Fruit fly (Drosophila melanogaster) whole organism, pupa: ENCODE measurements around the gene Usp2.

Experiments used
- CG10348 ChIP-seq: fragments of 200-800 bp; sonication (Bioruptor generic); IDR thresholded peaks from 2 replicates; pipeline ENCODE4 v1.3.6; 2022; ENCODE audit warnings: missing biosample characterization, missing genetic modification characterization
- CG12605 ChIP-seq: fragments of 200-800 bp; sonication (Bioruptor generic); IDR thresholded peaks from 2 replicates; pipeline ENCODE4 v1.3.6; 2022; ENCODE audit warnings: missing biosample characterization, missing genetic modification characterization
- CG13204 ChIP-seq: fragments of 200-800 bp; sonication (Bioruptor generic); optimal IDR thresholded peaks from 2 replicates; lab custom pipeline; 2018; ENCODE audit warnings: missing biosample characterization, mild to moderate bottlenecking, missing genetic modification characterization, moderate library complexity
- CG14655 ChIP-seq: fragments of 200-800 bp; sonication (Bioruptor generic); optimal IDR thresholded peaks from 3 replicates; lab custom pipeline; 2017; ENCODE audit warnings: mild to moderate bottlenecking, missing biosample characterization, missing genetic modification reagents, missing genetic modification characterization
- CG15710 ChIP-seq: fragments of 200-800 bp; sonication (Bioruptor generic); optimal IDR thresholded peaks from 2 replicates; lab custom pipeline; 2018; ENCODE audit warnings: missing biosample characterization, mild to moderate bottlenecking, missing genetic modification characterization, moderate library complexity
- CG32121 ChIP-seq: fragments of 200-800 bp; sonication (Bioruptor generic); IDR thresholded peaks from 2 replicates; pipeline ENCODE4 v1.3.6; 2022; ENCODE audit warnings: missing biosample characterization, missing genetic modification characterization
- CG34367 ChIP-seq: fragments of 200-800 bp; sonication (Bioruptor generic); optimal IDR thresholded peaks from 2 replicates; lab custom pipeline; 2018; ENCODE audit warnings: missing biosample characterization, mild to moderate bottlenecking, missing genetic modification characterization
- CG4496 ChIP-seq: fragments of 200-800 bp; sonication (Bioruptor generic); IDR thresholded peaks from 3 replicates; pipeline ENCODE4 v1.3.6; 2022; ENCODE audit warnings: missing biosample characterization, missing genetic modification characterization
- CG8159 ChIP-seq: fragments of 200-800 bp; sonication (Bioruptor generic); optimal IDR thresholded peaks from 3 replicates; lab custom pipeline; 2018; ENCODE audit warnings: missing biosample characterization, mild to moderate bottlenecking, missing genetic modification characterization, moderate library complexity
- CG8301 ChIP-seq: fragments of 200-800 bp; sonication (Bioruptor generic); optimal IDR thresholded peaks from 2 replicates; lab custom pipeline; 2018; ENCODE audit warnings: missing biosample characterization, mild to moderate bottlenecking, missing genetic modification characterization
- CG9948 ChIP-seq: fragments of 200-800 bp; sonication (Bioruptor generic); optimal IDR thresholded peaks from 2 replicates; lab custom pipeline; 2018; ENCODE audit warnings: missing biosample characterization, mild to moderate bottlenecking, missing genetic modification characterization, moderate library complexity
- D1 ChIP-seq: fragments of 200-800 bp; sonication (Bioruptor generic); optimal IDR thresholded peaks from 2 replicates; lab custom pipeline; 2018; ENCODE audit warnings: missing biosample characterization, mild to moderate bottlenecking, missing genetic modification characterization, moderate library complexity
- EcR ChIP-seq: fragments of 200-800 bp; sonication (Bioruptor generic); optimal IDR thresholded peaks from 3 replicates; lab custom pipeline; 2019; ENCODE audit warnings: missing biosample characterization, missing genetic modification characterization, mild to moderate bottlenecking, moderate library complexity, missing genetic modification reagents
- Ets98B ChIP-seq: fragments of 200-800 bp; sonication (Bioruptor generic); IDR thresholded peaks from 2 replicates; pipeline ENCODE4 v1.3.6; 2022; ENCODE audit warnings: missing biosample characterization, missing genetic modification characterization
- Pif1A ChIP-seq: fragments of 200-800 bp; sonication (Bioruptor generic); optimal IDR thresholded peaks from 3 replicates; lab custom pipeline; 2016; ENCODE audit warnings: missing biosample characterization, missing genetic modification characterization
- Pif1B ChIP-seq: fragments of 200-800 bp; sonication (Bioruptor generic); optimal IDR thresholded peaks from 3 replicates; lab custom pipeline; 2016; ENCODE audit warnings: missing biosample characterization, missing genetic modification characterization
- Snoo ChIP-seq: fragments of 200-800 bp; sonication (Bioruptor generic); optimal IDR thresholded peaks from 3 replicates; lab custom pipeline; 2017; ENCODE audit warnings: missing biosample characterization, mild to moderate bottlenecking, missing genetic modification characterization, inconsistent platforms
- fd96Ca ChIP-seq: fragments of 200-800 bp; sonication (Bioruptor generic); IDR thresholded peaks from 3 replicates; pipeline ENCODE4 v1.3.6; 2022; ENCODE audit warnings: missing biosample characterization, missing genetic modification characterization
- gl ChIP-seq: fragments of 200-800 bp; sonication (Bioruptor generic); optimal IDR thresholded peaks from 2 replicates; lab custom pipeline; 2018; ENCODE audit warnings: missing biosample characterization, mild to moderate bottlenecking, missing genetic modification characterization
- rn ChIP-seq: fragments of 200-800 bp; sonication (Bioruptor generic); IDR thresholded peaks from 2 replicates; pipeline ENCODE4 v1.3.6; 2022; ENCODE audit warnings: missing biosample characterization, missing genetic modification characterization

Usp2 gene

dm6 chrX:22455509-22456179, at the start of gene Usp2:
TSS of gene Usp2 (plus strand) at chrX:22455803.
- TF ChIP-seq Pif1B (GFP tag; lab: Kevin White, UChicago) (no peak), CG9948 (tag; lab: Kevin White, UChicago) (no peak), CG10348 (GFP tag; lab: Robert Waterston, UW) (no peak), CG13204 (GFP tag; lab: Kevin White, UChicago) (no peak), rn (GFP tag; lab: Robert Waterston, UW) (0 out of 2 replicates have a peak, but pooled peaks have one; percentile 4), CG8301 (tag; lab: Kevin White, UChicago) (peak; percentile 11)

dm6 chrX:22432929-22433605, 22.5 kb upstream of the Usp2 start:
- TF ChIP-seq Pif1B (GFP tag; lab: Kevin White, UChicago), result peak; percentile 78

DNA sequence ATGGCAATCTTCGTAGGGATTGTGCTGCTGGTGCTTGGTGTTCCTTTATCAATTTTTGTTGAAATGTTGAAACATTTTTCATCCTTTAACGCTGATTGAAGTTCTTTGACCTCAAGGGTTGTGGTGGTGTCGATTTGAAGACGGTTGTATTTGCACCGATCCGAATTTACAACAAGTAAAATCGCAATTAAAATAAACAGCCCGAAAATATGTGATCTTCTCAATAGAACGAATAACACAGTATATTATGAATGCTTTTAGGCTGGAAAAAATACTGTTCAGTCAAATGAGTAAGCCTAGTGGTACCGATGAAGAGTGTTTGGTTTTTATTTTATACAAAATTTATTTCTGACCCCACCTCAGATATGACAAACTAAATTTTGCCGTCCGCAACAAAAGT, 12.6 kb upstream of the Usp2 start:
- TF ChIP-seq CG8159 (tag; lab: Kevin White, UChicago) (no peak), EcR (GFP tag; lab: Kevin White, UChicago) (peak; percentile 66)

- TF ChIP-seq rn (GFP tag; lab: Robert Waterston, UW) (no peak), CG12605 (GFP tag; lab: Robert Waterston, UW) (no peak), D1 (tag; lab: Kevin White, UChicago) (no peak), CG15710 (no peak), CG32121 (GFP tag; lab: Robert Waterston, UW) (no peak), CG4496 (GFP tag; lab: Robert Waterston, UW) (no peak), CG34367 (tag; lab: Kevin White, UChicago) (no peak), CG14655 (GFP tag; lab: Kevin White, UChicago) (no peak), Pif1A (GFP tag; lab: Kevin White, UChicago) (no peak), Snoo (tag; lab: Kevin White, UChicago) (no peak)
Observed at dm6 chrX:22443518-22443917, 12.1 kb upstream of the Usp2 start.

DNA sequence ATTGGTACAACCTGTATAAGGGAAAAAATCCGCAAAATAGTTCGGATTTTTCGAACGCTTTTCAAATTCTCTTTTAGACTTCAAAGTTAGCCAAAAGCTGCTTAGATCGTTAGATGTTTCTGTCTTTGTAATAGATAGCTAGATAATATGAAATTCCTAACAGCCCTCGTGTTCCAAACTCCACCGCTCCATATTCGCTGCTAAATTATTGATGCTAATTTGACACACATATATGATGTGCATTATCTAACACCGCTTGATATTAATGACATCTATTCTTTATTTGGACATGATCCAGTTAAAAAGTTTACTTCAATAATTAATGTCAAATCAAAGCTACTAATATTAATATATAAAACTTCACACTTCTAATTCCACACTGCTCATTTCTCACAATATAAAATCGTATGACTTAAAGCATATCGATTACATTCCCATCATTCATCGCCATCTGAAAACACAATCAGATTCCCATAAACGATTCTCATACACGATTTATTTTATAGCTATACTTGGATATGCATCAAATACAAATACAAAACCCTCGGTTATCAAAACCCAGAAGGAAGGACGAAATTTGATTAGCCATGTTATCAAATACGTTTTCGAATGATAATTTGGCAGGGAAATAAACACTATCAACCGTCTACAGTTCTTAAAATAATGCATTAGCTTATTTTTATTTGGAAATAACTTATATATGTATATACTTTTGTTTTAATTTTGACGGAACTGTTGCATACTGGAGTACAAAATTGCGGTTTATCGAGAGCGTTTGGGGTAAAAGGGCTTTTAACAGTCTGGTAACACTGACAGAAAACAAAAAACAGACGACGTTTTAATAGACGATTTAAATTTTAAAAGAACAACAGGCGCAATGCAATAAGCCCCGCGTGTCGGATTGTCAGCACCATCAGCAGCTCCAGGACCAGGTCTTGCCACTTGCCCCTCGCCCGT, 11.4 kb upstream of the Usp2 start, which contains the start of gene CG14621:
CG14621 (plus strand) TSS at position 274 of the 957 bp plus-strand sequence.
- TF ChIP-seq Pif1A (GFP tag; lab: Kevin White, UChicago), result no peak
- no peak for TF ChIP-seq CG12605 (GFP tag; lab: Robert Waterston, UW)
- TF ChIP-seq CG32121 (GFP tag; lab: Robert Waterston, UW), result no peak
- no peak for TF ChIP-seq rn (GFP tag; lab: Robert Waterston, UW)
- TF ChIP-seq EcR (GFP tag; lab: Kevin White, UChicago), result no peak
- no peak for TF ChIP-seq Ets98B (GFP tag; lab: Robert Waterston, UW)
- no peak for TF ChIP-seq CG9948 (tag; lab: Kevin White, UChicago)
- no peak for TF ChIP-seq CG14655 (GFP tag; lab: Kevin White, UChicago)
- no peak for TF ChIP-seq Snoo (tag; lab: Kevin White, UChicago)
- no peak for TF ChIP-seq gl (tag; lab: Kevin White, UChicago)
- no peak for TF ChIP-seq CG4496 (GFP tag; lab: Robert Waterston, UW)
- TF ChIP-seq fd96Ca, result no peak
- TF ChIP-seq, all 21 proteins: peak for 0

- no peak for TF ChIP-seq CG13204 (GFP tag; lab: Kevin White, UChicago)
Observed at dm6 chrX:22449191-22449787, 6.3 kb upstream of the Usp2 start, which contains the start of the genes CG14615 and tilB. TSS of gene CG14615 (minus strand) at chrX:22449491. TSS of gene tilB (plus strand) at chrX:22449737.

- no peak for TF ChIP-seq CG9948 (tag; lab: Kevin White, UChicago)
- peak; percentile 44; the same call in 1 of the 3 replicates for TF ChIP-seq CG4496 (GFP tag; lab: Robert Waterston, UW)
Observed at dm6 chrX:22455023-22455422, 580 bp upstream of the Usp2 start, which contains the start of gene wap. TSS of gene wap (minus strand) at chrX:22455422.
